Fruit fly (Drosophila melanogaster): Measurements from ENCODE around the gene CG42570.
A peak's percentile ranks its signal among the peaks of the same experiment; 100 is the strongest.

Gene CG42570

dm6 chr3L:15713932-15714492, 3.6 kb upstream of the CG42570 start (continued):
- TF ChIP-seq D (optimal IDR thresholded peaks at IDR 0.05) (no peak), D (GFP tag; optimal IDR thresholded peaks at IDR 0.05) (peak; percentile 43), CG13123 (GFP tag; optimal IDR thresholded peaks at IDR 0.05) (peak; percentile 74), Lim3 (GFP tag; IDR thresholded peaks at IDR 0.05) (no peak), wek (GFP tag; optimal IDR thresholded peaks at IDR 0.05) (peak; percentile 65), CG13424 (tag; optimal IDR thresholded peaks at IDR 0.05) (peak; percentile 41), Dip2 (GFP tag; IDR thresholded peaks at IDR 0.05) (no peak), Dfd (GFP tag; optimal IDR thresholded peaks at IDR 0.05) (no peak), vvl (GFP tag; IDR thresholded peaks at IDR 0.05) (peak; percentile 56; the same call in 1 of the 2 replicates), Side (GFP tag; optimal IDR thresholded peaks at IDR 0.05) (peak; percentile 73), CG2199 (GFP tag; IDR thresholded peaks at IDR 0.05) (0 out of 3 replicates have a peak, but pooled peaks have one; percentile 29), amos (GFP tag; IDR thresholded peaks at IDR 0.05; ENCODE audit: partially characterized antibody) (no peak), CG12219 (GFP tag; optimal IDR thresholded peaks at IDR 0.05) (peak; percentile 44), CG10654 (GFP tag; optimal IDR thresholded peaks at IDR 0.05) (peak; percentile 35), MTF-1 (GFP tag; optimal IDR thresholded peaks at IDR 0.05; ENCODE audit: borderline replicate concordance) (peak; percentile 55), sens (GFP tag) (peak; percentile 97), trh (GFP tag; optimal IDR thresholded peaks at IDR 0.05) (peak; percentile 59), grau (tag; optimal IDR thresholded peaks at IDR 0.05) (peak; percentile 8), her (GFP tag; optimal IDR thresholded peaks at IDR 0.05) (peak; percentile 57), hkb (optimal IDR thresholded peaks at IDR 0.05) (no peak), hkb (GFP tag; IDR thresholded peaks at IDR 0.05) (peak; percentile 80), CG10267 (tag; optimal IDR thresholded peaks at IDR 0.05) (no peak), CG14860 (GFP tag; IDR thresholded peaks at IDR 0.05; ENCODE audit: partially characterized antibody) (no peak), Hr39 (optimal IDR thresholded peaks at IDR 0.05) (no peak), CG8944 (GFP tag; optimal IDR thresholded peaks at IDR 0.05) (peak; percentile 43), CG17612 (GFP tag; IDR thresholded peaks at IDR 0.05) (0 out of 2 replicates have a peak, but pooled peaks have one; percentile 50), CG11093 (GFP tag; IDR thresholded peaks at IDR 0.05) (no peak), Hsf (GFP tag; optimal IDR thresholded peaks at IDR 0.05) (no peak), CG1529 (GFP tag; optimal IDR thresholded peaks at IDR 0.05) (peak; percentile 51), CG3838 (GFP tag; optimal IDR thresholded peaks at IDR 0.05) (peak; percentile 24), oc (tag; optimal IDR thresholded peaks at IDR 0.05) (peak; percentile 50), HLH3B (GFP tag; IDR thresholded peaks at IDR 0.05) (peak; percentile 25; the same call in 1 of the 2 replicates), tio (GFP tag; optimal IDR thresholded peaks at IDR 0.05) (peak; percentile 52), gsb (GFP tag; IDR thresholded peaks at IDR 0.05) (peak; percentile 50; the same call in 1 of the 2 replicates), Hr51 (GFP tag; optimal IDR thresholded peaks at IDR 0.05) (peak in 1 of 2 experiments; percentile 39), cato (GFP tag; optimal IDR thresholded peaks at IDR 0.05; ENCODE audit: borderline replicate concordance) (no peak), CG18262 (tag; optimal IDR thresholded peaks at IDR 0.05) (peak; percentile 35), B-H1 (GFP tag; IDR thresholded peaks at IDR 0.05) (no peak; the same call in 2 of the 3 replicates), Dref (GFP tag; IDR thresholded peaks at IDR 0.05) (no peak), chm (GFP tag; IDR thresholded peaks at IDR 0.05) (peak; percentile 76), CG7987 (GFP tag; optimal IDR thresholded peaks at IDR 0.05) (peak; percentile 70), Hr3 (GFP tag; optimal IDR thresholded peaks at IDR 0.05) (peak; percentile 15), row (GFP tag; IDR thresholded peaks at IDR 0.05) (no peak), bowl (GFP tag; IDR thresholded peaks at IDR 0.05) (0 out of 2 replicates have a peak, but pooled peaks have one; percentile 10), Ravus (GFP tag; IDR thresholded peaks at IDR 0.05) (no peak), Atf3 (GFP tag; optimal IDR thresholded peaks at IDR 0.05) (peak; percentile 21), pnt (GFP tag; optimal IDR thresholded peaks at IDR 0.05) (peak; percentile 26), CG15011 (GFP tag; optimal IDR thresholded peaks at IDR 0.05) (peak; percentile 48), CG16779 (GFP tag; IDR thresholded peaks at IDR 0.05) (peak; percentile 46; the same call in 1 of the 2 replicates), shn (GFP tag; optimal IDR thresholded peaks at IDR 0.05) (peak; percentile 44), lab (GFP tag; optimal IDR thresholded peaks at IDR 0.05) (peak; percentile 81)
